Worm (Caenorhabditis elegans) whole organism, L4 larva: ENCODE results near the gene tax-4.
A peak's percentile ranks its signal among the peaks of the same experiment; 100 is the strongest.

Experiments
- F26F4.8 ChIP-seq: fragments of 200-800 bp; sonication (Bioruptor generic); conservative IDR thresholded peaks from 2 replicates; pipeline ENCODE4 v1.3.6; 2022; ENCODE audit warnings: missing genetic modification characterization, missing compliant biosample characterization
- Y105C5A.15 ChIP-seq: fragments of 200-800 bp; sonication (Bioruptor generic); IDR thresholded peaks from 2 replicates; pipeline ENCODE4 v1.3.6; 2022; ENCODE audit warnings: missing genetic modification characterization, missing compliant biosample characterization
- ZK337.2 ChIP-seq: fragments of 200-800 bp; sonication (Bioruptor generic); IDR thresholded peaks from 2 replicates; pipeline ENCODE4 v1.3.6; 2022; ENCODE audit warnings: missing genetic modification reagents, missing genetic modification characterization, missing compliant biosample characterization
- aha-1 ChIP-seq: fragments of 150-350 bp; peaks from one replicate; lab custom pipeline; 2014; ENCODE audit warnings: missing biosample characterization, missing genetic modification characterization
- ama-1 ChIP-seq: fragments of 150-350 bp; optimal IDR thresholded peaks from 2 replicates; lab custom pipeline; 2014; ENCODE audit warnings: inconsistent platforms, mixed read lengths
- attf-4 ChIP-seq: sonication (generic microtip); optimal IDR thresholded peaks from 3 replicates; lab custom pipeline; 2017; ENCODE audit warnings: missing biosample characterization, missing genetic modification characterization
- ceh-20 ChIP-seq: fragments of 200-800 bp; sonication (Bioruptor generic); IDR thresholded peaks from 2 replicates; pipeline ENCODE4 v1.3.6; 2022; ENCODE audit warnings: missing genetic modification reagents, missing genetic modification characterization, missing compliant biosample characterization
- ceh-28 ChIP-seq: fragments of 150-350 bp; optimal IDR thresholded peaks from 2 replicates; lab custom pipeline; 2014; ENCODE audit warnings: missing biosample characterization, missing genetic modification reagents, missing genetic modification characterization
- ceh-44 ChIP-seq: fragments of 200-800 bp; sonication (Bioruptor generic); IDR thresholded peaks from 2 replicates; pipeline ENCODE4 v1.3.6; 2022; ENCODE audit warnings: missing genetic modification reagents, missing genetic modification characterization, missing compliant biosample characterization
- cey-2 ChIP-seq: sonication (generic microtip); optimal IDR thresholded peaks from 3 replicates; lab custom pipeline; 2017; ENCODE audit warnings: missing genetic modification characterization, mild to moderate bottlenecking, missing compliant biosample characterization, antibody characterized with exemption, borderline replicate concordance; ENCODE audit not compliant: insufficient read depth
- daf-16 ChIP-seq, 3 experiments: sonication (generic microtip); optimal IDR thresholded peaks; 2 replicates each; lab custom pipeline; 2016 to 2017; ENCODE audit warnings: missing genetic modification characterization in 3 of 3, missing genetic modification reagents in 3 of 3, mild to moderate bottlenecking in 2 of 3, missing compliant biosample characterization in 2 of 3, missing biosample characterization in 1 of 3, moderate library complexity in 1 of 3
- daf-19 ChIP-seq: fragments of 200-800 bp; sonication (Bioruptor generic); conservative IDR thresholded peaks from 2 replicates; pipeline ENCODE4 v1.3.6; 2022; ENCODE audit warnings: missing genetic modification characterization, missing compliant biosample characterization
- daf-8 ChIP-seq: fragments of 200-800 bp; sonication (Bioruptor generic); IDR thresholded peaks from 2 replicates; pipeline ENCODE4 v1.3.6; 2022; ENCODE audit warnings: missing genetic modification characterization, missing compliant biosample characterization
- dmd-8 ChIP-seq: fragments of 200-800 bp; sonication (Bioruptor generic); IDR thresholded peaks from 2 replicates; pipeline ENCODE4 v1.3.6; 2022; ENCODE audit warnings: missing genetic modification characterization, missing compliant biosample characterization
- egl-27 ChIP-seq: sonication (generic microtip); optimal IDR thresholded peaks from 3 replicates; lab custom pipeline; 2017; ENCODE audit warnings: missing biosample characterization, missing genetic modification reagents, missing genetic modification characterization
- fos-1 ChIP-seq: fragments of 150-350 bp; optimal IDR thresholded peaks from 2 replicates; lab custom pipeline; 2014; ENCODE audit warnings: missing biosample characterization, missing genetic modification characterization
- gei-8 ChIP-seq: fragments of 200-800 bp; sonication (Bioruptor generic); optimal IDR thresholded peaks from 2 replicates; lab custom pipeline; 2018; ENCODE audit warnings: mild to moderate bottlenecking, missing genetic modification characterization, missing compliant biosample characterization
- hlh-30 ChIP-seq: sonication (generic microtip); optimal IDR thresholded peaks from 2 replicates; lab custom pipeline; 2017; ENCODE audit warnings: antibody characterized with exemption, mild to moderate bottlenecking, missing genetic modification characterization, missing compliant biosample characterization; ENCODE audit not compliant: insufficient read depth
- lin-15B ChIP-seq: fragments of 150-350 bp; sonication (generic microtip); optimal IDR thresholded peaks from 3 replicates; lab custom pipeline; 2014; ENCODE audit warnings: missing biosample characterization, missing genetic modification characterization
- lin-38 ChIP-seq: fragments of 200-800 bp; sonication (Bioruptor generic); IDR thresholded peaks from 2 replicates; pipeline ENCODE4 v1.3.6; 2022; ENCODE audit warnings: missing genetic modification reagents, missing genetic modification characterization, missing compliant biosample characterization
- lir-3 ChIP-seq: sonication (generic microtip); optimal IDR thresholded peaks from 2 replicates; lab custom pipeline; 2016; ENCODE audit warnings: mild to moderate bottlenecking, missing genetic modification characterization, missing compliant biosample characterization
- madf-5 ChIP-seq, 2 experiments: fragments of 200-800 bp; sonication (Bioruptor generic); IDR thresholded peaks; 2 replicates each; pipeline ENCODE4 v1.3.6; 2022; ENCODE audit warnings: missing compliant biosample characterization in 2 of 2, missing genetic modification characterization in 2 of 2
- mep-1 ChIP-seq: fragments of 150-350 bp; sonication (generic microtip); optimal IDR thresholded peaks from 3 replicates; lab custom pipeline; 2014; ENCODE audit warnings: missing biosample characterization, missing genetic modification characterization
- mxl-2 ChIP-seq: fragments of 200-800 bp; sonication (Bioruptor generic); conservative IDR thresholded peaks from 2 replicates; pipeline ENCODE4 v1.3.6; 2022; ENCODE audit warnings: missing genetic modification reagents, missing genetic modification characterization, missing compliant biosample characterization
- nhr-111 ChIP-seq: fragments of 200-800 bp; sonication (Bioruptor generic); optimal IDR thresholded peaks from 2 replicates; lab custom pipeline; 2018; ENCODE audit warnings: mild to moderate bottlenecking, missing genetic modification characterization, missing compliant biosample characterization
- pha-4 ChIP-seq, 2 experiments: fragments of 150-350 bp in 1 of 2; fragments of 200-800 bp in 1 of 2; sonication (Bioruptor generic) in 1 of 2; IDR thresholded peaks in 1 of 2; optimal IDR thresholded peaks in 1 of 2; 2 replicates each; pipeline versions ENCODE4 v1.3.6 to Lab custom; 2014 to 2022; ENCODE audit warnings: missing genetic modification characterization in 2 of 2, missing genetic modification reagents in 2 of 2, missing biosample characterization in 1 of 2, missing compliant biosample characterization in 1 of 2
- sdz-12 ChIP-seq: fragments of 200-800 bp; sonication (Bioruptor generic); optimal IDR thresholded peaks from 2 replicates; lab custom pipeline; 2018; ENCODE audit warnings: mild to moderate bottlenecking, missing genetic modification characterization, missing compliant biosample characterization
- spr-3 ChIP-seq: fragments of 200-800 bp; sonication (Bioruptor generic); optimal IDR thresholded peaks from 2 replicates; lab custom pipeline; 2018; ENCODE audit warnings: mild to moderate bottlenecking, missing genetic modification characterization, missing compliant biosample characterization
- tra-1 ChIP-seq: fragments of 200-800 bp; sonication (Bioruptor generic); IDR thresholded peaks from 2 replicates; pipeline ENCODE4 v1.3.6; 2022; ENCODE audit warnings: missing genetic modification reagents, missing genetic modification characterization, missing compliant biosample characterization
- unc-62 ChIP-seq, 3 experiments: fragments of 150-350 bp in 1 of 3; sonication (generic microtip); optimal IDR thresholded peaks in 2 of 3; peaks in 1 of 3; 1 replicate in 1 of 3; 2 replicates in 2 of 3; lab custom pipeline; 2014 to 2017; ENCODE audit warnings: missing biosample characterization in 3 of 3, missing genetic modification characterization in 3 of 3, missing genetic modification reagents in 3 of 3, missing genotype in 1 of 3

tax-4 gene

ce11 chrIII:9152950-9153349, 28.4 kb upstream of the tax-4 start (continued):
- TF ChIP-seq daf-16 (GFP tag; optimal IDR thresholded peaks at IDR 0.05; lab: Kevin White, UChicago): peak in 1 of 2 experiments; percentile 9
- no peak for TF ChIP-seq daf-16 (tag; optimal IDR thresholded peaks at IDR 0.05; lab: Kevin White, UChicago)
- TF ChIP-seq nhr-111 (GFP tag; lab: Kevin White, UChicago): no peak
- TF ChIP-seq lin-38 (GFP tag; lab: Robert Waterston, UW): no peak
- no peak for TF ChIP-seq Y105C5A.15 (GFP tag; lab: Robert Waterston, UW)
- TF ChIP-seq pha-4 (GFP tag; IDR thresholded peaks at IDR 0.05; lab: Robert Waterston, UW): no peak
- no peak for TF ChIP-seq pha-4 (tag; optimal IDR thresholded peaks at IDR 0.05; lab: Kevin White, UChicago)
- peak; percentile 27 for TF ChIP-seq hlh-30 (tag; lab: Kevin White, UChicago)

- TF ChIP-seq cey-2 (tag; lab: Kevin White, UChicago): no peak
- TF ChIP-seq mep-1 (tag; lab: Kevin White, UChicago): no peak
These were observed 27.5 kb upstream of the tax-4 start, which contains the start of gene nhl-1 for ce11 chrIII:9153809-9154208. Gene nhl-1, minus strand, starts transcription at chrIII:9153909.

- TF ChIP-seq mxl-2 (no peak), ama-1 (lab: Kevin White, UChicago) (no peak), attf-4 (tag; lab: Kevin White, UChicago) (no peak), ZK337.2 (GFP tag; lab: Robert Waterston, UW) (no peak), ceh-28 (no peak), daf-19 (no peak), cey-2 (tag; lab: Kevin White, UChicago) (no peak), gei-8 (GFP tag; lab: Kevin White, UChicago) (no peak), egl-27 (tag; lab: Kevin White, UChicago) (no peak), ceh-44 (GFP tag; lab: Robert Waterston, UW) (no peak), tra-1 (no peak), ceh-20 (GFP tag; lab: Robert Waterston, UW) (no peak), lir-3 (tag; lab: Kevin White, UChicago) (no peak)
These were observed 26.6 kb upstream of the tax-4 start, which contains the start of gene irld-34 for ce11 chrIII:9154766-9155165. Gene irld-34, plus strand, starts transcription at chrIII:9155066.

ce11 chrIII:9161553-9161952, 19.8 kb upstream of the tax-4 start, which contains the start of gene ptr-9:
Gene ptr-9, minus strand, starts transcription at chrIII:9161653.
- no peak for TF ChIP-seq sdz-12
- no peak for TF ChIP-seq madf-5 (GFP tag; IDR thresholded peaks at IDR 0.05; lab: Robert Waterston, UW)
- TF ChIP-seq daf-8 (GFP tag; lab: Robert Waterston, UW): no peak
- TF ChIP-seq unc-62 (GFP tag; optimal IDR thresholded peaks at IDR 0.05 in 1 of 2; lab: Kevin White, UChicago): peak in 1 of 2 experiments; percentile 39
- no peak for TF ChIP-seq unc-62 (tag; optimal IDR thresholded peaks at IDR 0.05; lab: Kevin White, UChicago)
- TF ChIP-seq, all 104 proteins: peak for 1

- TF ChIP-seq lir-3 (tag; lab: Kevin White, UChicago) (no peak), attf-4 (tag; lab: Kevin White, UChicago) (no peak), dmd-8 (GFP tag; lab: Robert Waterston, UW) (no peak), aha-1 (peak; percentile 58)
These were observed 18.7 kb upstream of the tax-4 start, which contains the start of gene dgk-3 for ce11 chrIII:9162634-9163118. Gene dgk-3, plus strand, starts transcription at chrIII:9163068.

ce11 chrIII:9172702-9173101, 8.6 kb upstream of the tax-4 start, which contains the start of gene ina-1:
Gene ina-1, minus strand, starts transcription at chrIII:9172802.
- no peak for TF ChIP-seq F26F4.8
- TF ChIP-seq unc-62 (GFP tag; optimal IDR thresholded peaks at IDR 0.05 in 1 of 2; lab: Kevin White, UChicago): peak in 1 of 2 experiments; percentile 27
- TF ChIP-seq unc-62 (tag; optimal IDR thresholded peaks at IDR 0.05; lab: Kevin White, UChicago): no peak
- no peak for TF ChIP-seq spr-3
- no peak for TF ChIP-seq lin-15B (tag; lab: Kevin White, UChicago)
- no peak for TF ChIP-seq fos-1 (tag; lab: Kevin White, UChicago)
